Fruit fly (Drosophila melanogaster) whole organism, embryonic: Measurements from ENCODE around the gene CG7377.

Experiments
- Ada2b ChIP-seq: fragments of 200-800 bp; sonication (Bioruptor generic); IDR thresholded peaks from 2 replicates; pipeline ENCODE4 v1.3.6; 2022; ENCODE audit warnings: missing biosample characterization, missing genetic modification characterization
- B-H2 ChIP-seq: fragments of 200-800 bp; sonication (Bioruptor generic); optimal IDR thresholded peaks from 2 replicates; lab custom pipeline; 2018; ENCODE audit warnings: missing biosample characterization, mild to moderate bottlenecking, missing genetic modification characterization
- Blimp-1 ChIP-seq: fragments of 200-800 bp; sonication (Bioruptor generic); optimal IDR thresholded peaks from 3 replicates; lab custom pipeline; 2018; ENCODE audit warnings: missing biosample characterization, missing genetic modification characterization, mild to moderate bottlenecking, moderate library complexity, missing genetic modification reagents
- C15 ChIP-seq: fragments of 200-800 bp; sonication (Bioruptor generic); IDR thresholded peaks from 3 replicates; pipeline ENCODE4 v1.3.6; 2022; ENCODE audit warnings: missing biosample characterization, missing genetic modification characterization
- CG10321 ChIP-seq: fragments of 200-800 bp; sonication (Bioruptor generic); IDR thresholded peaks from 2 replicates; pipeline ENCODE4 v1.3.6; 2022; ENCODE audit warnings: missing biosample characterization, missing genetic modification characterization
- CG10431 ChIP-seq: fragments of 200-800 bp; sonication (Bioruptor generic); optimal IDR thresholded peaks from 3 replicates; lab custom pipeline; 2018; ENCODE audit warnings: missing biosample characterization, mild to moderate bottlenecking, missing genetic modification characterization
- CG11456 ChIP-seq: fragments of 200-800 bp; sonication (Bioruptor generic); IDR thresholded peaks from 3 replicates; pipeline ENCODE4 v1.3.6; 2022; ENCODE audit warnings: missing biosample characterization, missing genetic modification characterization
- CG14667 ChIP-seq: fragments of 200-800 bp; sonication (Bioruptor generic); IDR thresholded peaks from 2 replicates; pipeline ENCODE4 v1.3.6; 2022; ENCODE audit warnings: missing biosample characterization, missing genetic modification characterization
- CG17568 ChIP-seq: fragments of 200-800 bp; sonication (Bioruptor generic); optimal IDR thresholded peaks from 2 replicates; lab custom pipeline; 2018; ENCODE audit warnings: missing biosample characterization, mild to moderate bottlenecking, missing genetic modification characterization, moderate library complexity
- CG2199 ChIP-seq: fragments of 200-800 bp; sonication (Bioruptor generic); IDR thresholded peaks from 3 replicates; pipeline ENCODE4 v1.3.6; 2022; ENCODE audit warnings: missing biosample characterization, missing genetic modification characterization
- CG2202 ChIP-seq: fragments of 200-800 bp; sonication (Bioruptor generic); optimal IDR thresholded peaks from 2 replicates; lab custom pipeline; 2018; ENCODE audit warnings: missing biosample characterization, mild to moderate bottlenecking, missing genetic modification characterization
- CG3407 ChIP-seq: fragments of 200-800 bp; sonication (Bioruptor generic); optimal IDR thresholded peaks from 2 replicates; lab custom pipeline; 2018; ENCODE audit warnings: missing biosample characterization, mild to moderate bottlenecking, missing genetic modification characterization
- CG43689 ChIP-seq: fragments of 200-800 bp; sonication (Bioruptor generic); IDR thresholded peaks from 2 replicates; pipeline ENCODE4 v1.3.6; 2022; ENCODE audit warnings: missing biosample characterization, missing genetic modification characterization
- CG6791 ChIP-seq: fragments of 200-800 bp; sonication (Bioruptor generic); IDR thresholded peaks from 3 replicates; pipeline ENCODE4 v1.3.6; 2022; ENCODE audit warnings: missing biosample characterization, missing genetic modification characterization; ENCODE audit not compliant: partially characterized antibody
- CG7357 ChIP-seq: fragments of 200-800 bp; sonication (Bioruptor generic); IDR thresholded peaks from 3 replicates; pipeline ENCODE4 v1.3.6; 2022; ENCODE audit warnings: missing biosample characterization, missing genetic modification characterization
- CG7987 ChIP-seq: fragments of 200-800 bp; sonication (Bioruptor generic); optimal IDR thresholded peaks from 2 replicates; lab custom pipeline; 2018; ENCODE audit warnings: missing biosample characterization, mild to moderate bottlenecking, missing genetic modification characterization, moderate library complexity
- CG8924 ChIP-seq: fragments of 200-800 bp; optimal IDR thresholded peaks from 3 replicates; lab custom pipeline; 2019; ENCODE audit warnings: missing biosample characterization, mild to moderate bottlenecking, missing genetic modification characterization, moderate library complexity
- CG9876 ChIP-seq: fragments of 200-800 bp; sonication (Bioruptor generic); optimal IDR thresholded peaks from 2 replicates; lab custom pipeline; 2016; ENCODE audit warnings: missing biosample characterization, missing genetic modification characterization
- D19A ChIP-seq: fragments of 200-800 bp; optimal IDR thresholded peaks from 3 replicates; lab custom pipeline; 2019; ENCODE audit warnings: missing biosample characterization, mild to moderate bottlenecking, missing genetic modification characterization, moderate library complexity
- Fer1 ChIP-seq: fragments of 200-800 bp; sonication (Bioruptor generic); optimal IDR thresholded peaks from 2 replicates; lab custom pipeline; 2017; ENCODE audit warnings: missing biosample characterization, mild to moderate bottlenecking, missing genetic modification characterization
- Med ChIP-seq: fragments of 200-800 bp; sonication (Bioruptor generic); peaks from one replicate; lab custom pipeline; 2016; ENCODE audit warnings: missing biosample characterization, missing genetic modification characterization, mild to moderate bottlenecking, inconsistent platforms, moderate library complexity
- Mrtf ChIP-seq: fragments of 200-800 bp; sonication (Bioruptor generic); IDR thresholded peaks from 3 replicates; pipeline ENCODE4 v1.3.6; 2022; ENCODE audit warnings: missing biosample characterization, missing genetic modification characterization
- Neu2 ChIP-seq: fragments of 200-800 bp; sonication (Bioruptor generic); optimal IDR thresholded peaks from 3 replicates; lab custom pipeline; 2016; ENCODE audit warnings: missing biosample characterization, missing genetic modification characterization, borderline replicate concordance
- PHDP ChIP-seq: fragments of 200-800 bp; sonication (Bioruptor generic); optimal IDR thresholded peaks from 3 replicates; lab custom pipeline; 2018; ENCODE audit warnings: missing biosample characterization, mild to moderate bottlenecking, missing genetic modification characterization, moderate library complexity
- Ravus ChIP-seq: fragments of 200-800 bp; sonication (Bioruptor generic); IDR thresholded peaks from 2 replicates; pipeline ENCODE4 v1.3.6; 2022; ENCODE audit warnings: missing biosample characterization, missing genetic modification characterization
- Rfx ChIP-seq: fragments of 200-800 bp; sonication (Bioruptor generic); IDR thresholded peaks from 2 replicates; pipeline ENCODE4 v1.3.6; 2022; ENCODE audit warnings: missing biosample characterization, missing genetic modification characterization
- Sin3A ChIP-seq: fragments of >200 bp; optimal IDR thresholded peaks from 2 replicates; lab custom pipeline; 2018
- Six4 ChIP-seq: fragments of 200-800 bp; sonication (Bioruptor generic); optimal IDR thresholded peaks from 2 replicates; lab custom pipeline; 2016; ENCODE audit warnings: missing biosample characterization, missing genetic modification characterization
- Spps ChIP-seq: fragments of 200-800 bp; sonication (Bioruptor generic); optimal IDR thresholded peaks from 2 replicates; lab custom pipeline; 2018; ENCODE audit warnings: missing biosample characterization, mild to moderate bottlenecking, missing genetic modification characterization
- amos ChIP-seq: fragments of 200-800 bp; sonication (Bioruptor generic); IDR thresholded peaks from 2 replicates; pipeline ENCODE4 v1.3.6; 2022; ENCODE audit warnings: missing biosample characterization, missing genetic modification characterization; ENCODE audit not compliant: partially characterized antibody
- cas ChIP-seq: fragments of 200-800 bp; sonication (Bioruptor generic); IDR thresholded peaks from 2 replicates; pipeline ENCODE4 v1.3.6; 2022; ENCODE audit warnings: missing biosample characterization, missing genetic modification characterization
- chinmo ChIP-seq: fragments of 200-800 bp; sonication (Bioruptor generic); IDR thresholded peaks from 4 replicates; pipeline ENCODE4 v1.3.6; 2022; ENCODE audit warnings: missing biosample characterization, missing genetic modification characterization; ENCODE audit not compliant: partially characterized antibody
- eve ChIP-seq, 2 experiments: fragments of >200 bp; optimal IDR thresholded peaks; 2 replicates each; lab custom pipeline; 2017; ENCODE audit warnings: missing biosample characterization in 2 of 2, missing genetic modification characterization in 2 of 2
- exex ChIP-seq: fragments of 200-800 bp; sonication (Bioruptor generic); optimal IDR thresholded peaks from 4 replicates; lab custom pipeline; 2018; ENCODE audit warnings: missing biosample characterization, mild to moderate bottlenecking, missing genetic modification characterization, moderate library complexity
- fd3F ChIP-seq: fragments of 200-800 bp; sonication (Bioruptor generic); optimal IDR thresholded peaks from 2 replicates; lab custom pipeline; 2018; ENCODE audit warnings: missing biosample characterization, mild to moderate bottlenecking, missing genetic modification characterization, moderate library complexity
- gcm2 ChIP-seq: fragments of 200-800 bp; sonication (Bioruptor generic); optimal IDR thresholded peaks from 2 replicates; lab custom pipeline; 2016; ENCODE audit warnings: missing biosample characterization, missing genetic modification characterization
- inv ChIP-seq: fragments of 200-800 bp; sonication (Bioruptor generic); IDR thresholded peaks from 2 replicates; pipeline ENCODE4 v1.3.6; 2022; ENCODE audit warnings: missing biosample characterization, missing genetic modification characterization; ENCODE audit not compliant: partially characterized antibody
- lbe ChIP-seq: fragments of 200-800 bp; sonication (Bioruptor generic); optimal IDR thresholded peaks from 2 replicates; lab custom pipeline; 2016; ENCODE audit warnings: missing biosample characterization, mild to moderate bottlenecking, missing genetic modification characterization
- phol ChIP-seq: fragments of 200-800 bp; sonication (Bioruptor generic); optimal IDR thresholded peaks from 3 replicates; lab custom pipeline; 2018; ENCODE audit warnings: missing biosample characterization, mild to moderate bottlenecking, missing genetic modification characterization, moderate library complexity
- pnt ChIP-seq: fragments of 200-800 bp; sonication (Bioruptor generic); optimal IDR thresholded peaks from 3 replicates; lab custom pipeline; 2016; ENCODE audit warnings: missing biosample characterization, missing genetic modification characterization
- pros ChIP-seq: fragments of 200-800 bp; sonication (Bioruptor generic); optimal IDR thresholded peaks from 3 replicates; lab custom pipeline; 2019; ENCODE audit warnings: missing biosample characterization, mild to moderate bottlenecking, missing genetic modification characterization, moderate library complexity
- psq ChIP-seq: fragments of 200-800 bp; sonication (Bioruptor generic); optimal IDR thresholded peaks from 2 replicates; lab custom pipeline; 2017; ENCODE audit warnings: missing biosample characterization, missing genetic modification characterization
- pzg ChIP-seq: fragments of 200-800 bp; sonication (Bioruptor generic); optimal IDR thresholded peaks from 3 replicates; lab custom pipeline; 2018; ENCODE audit warnings: missing biosample characterization, mild to moderate bottlenecking, missing genetic modification characterization, moderate library complexity
- row ChIP-seq: fragments of 200-800 bp; sonication (Bioruptor generic); IDR thresholded peaks from 3 replicates; pipeline ENCODE4 v1.3.6; 2022; ENCODE audit warnings: missing biosample characterization, missing genetic modification characterization
- sens ChIP-seq: fragments of 200-800 bp; sonication (Bioruptor generic); peaks from one replicate; lab custom pipeline; 2016; ENCODE audit warnings: missing biosample characterization, missing genetic modification characterization
- sna ChIP-seq: fragments of 200-800 bp; sonication (Bioruptor generic); IDR thresholded peaks from 2 replicates; pipeline ENCODE4 v1.3.6; 2022; ENCODE audit warnings: missing biosample characterization, missing genetic modification characterization; ENCODE audit not compliant: partially characterized antibody
- tll ChIP-seq, 2 experiments: fragments of 200-800 bp in 1 of 2; fragments of >200 bp in 1 of 2; sonication (Bioruptor generic) in 1 of 2; optimal IDR thresholded peaks; 2 replicates each; lab custom pipeline; 2017 to 2019; ENCODE audit warnings: missing biosample characterization in 2 of 2, missing genetic modification characterization in 2 of 2, mild to moderate bottlenecking in 1 of 2, moderate library complexity in 1 of 2
- tup ChIP-seq: fragments of 200-800 bp; sonication (Bioruptor generic); optimal IDR thresholded peaks from 2 replicates; lab custom pipeline; 2016; ENCODE audit warnings: missing biosample characterization, mild to moderate bottlenecking, missing genetic modification characterization, moderate library complexity
- unpg ChIP-seq: fragments of 200-800 bp; sonication (Bioruptor generic); optimal IDR thresholded peaks from 3 replicates; lab custom pipeline; 2018; ENCODE audit warnings: missing biosample characterization, mild to moderate bottlenecking, missing genetic modification characterization, moderate library complexity
- zen2 ChIP-seq: fragments of 200-800 bp; sonication (Bioruptor generic); IDR thresholded peaks from 3 replicates; pipeline ENCODE4 v1.3.6; 2022; ENCODE audit warnings: missing biosample characterization, missing genetic modification characterization; ENCODE audit not compliant: partially characterized antibody

CG7377 gene

dm6 chr3L:11623245-11623883 lies 33.9 kb downstream of the CG7377 start (continued):
- TF ChIP-seq Ada2b (GFP tag; lab: Robert Waterston, UW) (no peak), Sin3A (lab: Kevin White, UChicago) (no peak), sens (GFP tag; lab: Kevin White, UChicago) (peak; percentile 46), cas (no peak), chinmo (peak; percentile 43; the same call in 1 of the 4 replicates), fd3F (no peak), phol (no peak), Neu2 (GFP tag; lab: Kevin White, UChicago) (no peak), Mrtf (GFP tag; lab: Robert Waterston, UW) (no peak), CG10431 (GFP tag; lab: Kevin White, UChicago) (no peak), CG2199 (GFP tag; lab: Robert Waterston, UW) (peak; percentile 91), gcm2 (GFP tag; lab: Kevin White, UChicago) (no peak), Six4 (GFP tag; lab: Kevin White, UChicago) (no peak), tup (GFP tag; lab: Kevin White, UChicago) (no peak), CG11456 (no peak), sna (GFP tag; lab: Robert Waterston, UW) (no peak), CG6791 (GFP tag; lab: Robert Waterston, UW) (no peak), CG3407 (GFP tag; lab: Kevin White, UChicago) (no peak), PHDP (tag; lab: Kevin White, UChicago) (no peak), CG10321 (GFP tag; lab: Robert Waterston, UW) (no peak), D19A (no peak), CG2202 (tag; lab: Kevin White, UChicago) (no peak), CG14667 (GFP tag; lab: Robert Waterston, UW) (no peak), exex (tag; lab: Kevin White, UChicago) (no peak), CG7987 (GFP tag; lab: Kevin White, UChicago) (peak; percentile 37), CG9876 (GFP tag; lab: Kevin White, UChicago) (no peak), tll (GFP tag; optimal IDR thresholded peaks at IDR 0.05; lab: Kevin White, UChicago) (no peak), row (GFP tag; lab: Robert Waterston, UW) (peak; percentile 41; the same call in 1 of the 3 replicates), CG43689 (no peak), B-H2 (GFP tag; lab: Kevin White, UChicago) (peak; percentile 15), Blimp-1 (GFP tag; lab: Kevin White, UChicago) (no peak), CG8924 (tag; lab: Kevin White, UChicago) (no peak), psq (no peak), unpg (GFP tag; lab: Kevin White, UChicago) (no peak), Spps (tag; lab: Kevin White, UChicago) (no peak), eve (GFP tag; optimal IDR thresholded peaks at IDR 0.05; lab: Kevin White, UChicago) (no peak), CG7357 (GFP tag; lab: Robert Waterston, UW) (no peak), pzg (GFP tag; lab: Kevin White, UChicago) (peak; percentile 25), lbe (GFP tag; lab: Kevin White, UChicago) (peak; percentile 60), inv (GFP tag; lab: Robert Waterston, UW) (no peak), Rfx (GFP tag; lab: Robert Waterston, UW) (no peak), pros (GFP tag; lab: Kevin White, UChicago) (no peak), Med (GFP tag; lab: Kevin White, UChicago) (peak; percentile 27), Ravus (no peak), zen2 (GFP tag; lab: Robert Waterston, UW) (no peak), amos (GFP tag; lab: Robert Waterston, UW) (no peak; the same call in 1 of the 2 replicates), C15 (GFP tag; lab: Robert Waterston, UW) (no peak), CG17568 (GFP tag; lab: Kevin White, UChicago) (no peak), pnt (no peak), Fer1 (peak; percentile 20)
